Worm (Caenorhabditis elegans): ENCODE results near the gene C50C3.19.

- no peak for TF ChIP-seq spr-1 (tag; optimal IDR thresholded peaks at IDR 0.05)
- no peak for TF ChIP-seq lin-39 (tag; optimal IDR thresholded peaks at IDR 0.05)
- no peak for TF ChIP-seq spr-3 (GFP tag; optimal IDR thresholded peaks at IDR 0.05)
- TF ChIP-seq nhr-77 (tag; optimal IDR thresholded peaks at IDR 0.05), result no peak
- TF ChIP-seq skn-1 (tag; optimal IDR thresholded peaks at IDR 0.05), result no peak
- no peak for TF ChIP-seq mdl-1 (tag; optimal IDR thresholded peaks at IDR 0.05)
- TF ChIP-seq ama-1 (optimal IDR thresholded peaks at IDR 0.05), result no peak
- TF ChIP-seq cey-2 (tag; optimal IDR thresholded peaks at IDR 0.05; ENCODE audit: borderline replicate concordance, insufficient read depth), result no peak
- no peak for TF ChIP-seq ZK337.2 (GFP tag; IDR thresholded peaks at IDR 0.05)
- no peak for TF ChIP-seq egl-27 (tag; optimal IDR thresholded peaks at IDR 0.05)
These were observed 34.2 kb downstream of the C50C3.19 start, which contains the start of gene mob-4 for ce11 chrIII:8224769-8225168.

All from whole organism, L4 larva.